Worm (Caenorhabditis elegans) whole organism, L2 larva: Measurements from ENCODE around the gene F56D5.5.

Source experiments
- R02D3.7 ChIP-seq: fragments of 150-350 bp; optimal IDR thresholded peaks from 2 replicates; lab custom pipeline; 2014; ENCODE audit warnings: missing biosample characterization, missing genetic modification characterization
- Y55F3AM.14 ChIP-seq: fragments of 200-800 bp; sonication (Bioruptor generic); optimal IDR thresholded peaks from 2 replicates; lab custom pipeline; 2018; ENCODE audit warnings: mild to moderate bottlenecking, missing genetic modification characterization, missing compliant biosample characterization
- ama-1 ChIP-seq: fragments of 150-350 bp; optimal IDR thresholded peaks from 2 replicates; lab custom pipeline; 2018; ENCODE audit warnings: inconsistent platforms
- nhr-12 ChIP-seq: fragments of 150-350 bp; optimal IDR thresholded peaks from 2 replicates; lab custom pipeline; 2014; ENCODE audit warnings: missing biosample characterization, missing genetic modification characterization
- skn-1 ChIP-seq: sonication (generic microtip); optimal IDR thresholded peaks from 2 replicates; lab custom pipeline; 2017; ENCODE audit warnings: missing biosample characterization, missing genetic modification characterization
- snpc-4 ChIP-seq: fragments of 150-350 bp; optimal IDR thresholded peaks from 2 replicates; lab custom pipeline; 2014; ENCODE audit warnings: missing biosample characterization, missing genetic modification characterization
- ztf-1 ChIP-seq: fragments of 200-800 bp; sonication (Bioruptor generic); conservative IDR thresholded peaks from 2 replicates; pipeline ENCODE4 v1.3.6; 2022; ENCODE audit warnings: missing genetic modification characterization, missing compliant biosample characterization

ce11 chrIV:9438753-9439152 is 30.8 kb upstream of the F56D5.5 start:
- TF ChIP-seq skn-1 (tag; lab: Kevin White, UChicago) (no peak), Y55F3AM.14 (GFP tag; lab: Kevin White, UChicago) (no peak), ama-1 (lab: Kevin White, UChicago) (peak; percentile 85), ztf-1 (no peak), snpc-4 (tag; lab: Kevin White, UChicago) (no peak), R02D3.7 (tag; lab: Kevin White, UChicago) (no peak), nhr-12 (tag; lab: Kevin White, UChicago) (no peak)
